Worm (Caenorhabditis elegans): ENCODE measurements around the gene nhr-40.

DNA sequence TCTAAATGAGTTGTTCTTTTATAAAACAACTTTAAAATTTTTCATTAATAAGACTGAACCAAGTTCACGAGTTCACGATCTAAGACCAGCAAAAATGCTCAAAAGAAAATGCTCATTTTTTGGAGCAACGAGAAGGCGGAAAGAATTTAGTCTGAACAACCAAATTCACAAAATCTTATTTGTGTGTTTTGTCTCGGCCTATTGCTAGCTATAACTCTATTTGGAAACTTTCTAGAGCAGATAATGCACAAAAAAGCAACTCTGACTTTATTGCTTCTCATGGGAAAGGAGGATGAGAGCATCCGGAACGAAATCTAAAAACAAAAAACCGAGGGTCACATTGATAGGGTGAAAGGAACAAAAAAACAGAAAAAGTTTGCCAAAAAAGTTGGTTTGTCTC is 46.8 kb downstream of the nhr-40 start:
- TF ChIP-seq klf-2 (GFP tag; conservative IDR thresholded peaks at IDR 0.05) (no peak), tab-1 (GFP tag; IDR thresholded peaks at IDR 0.05) (no peak), flt-1 (GFP tag; IDR thresholded peaks at IDR 0.05) (no peak), ref-1 (GFP tag; conservative IDR thresholded peaks at IDR 0.05) (no peak)

Data from whole organism, midembryonic.